Fruit fly (Drosophila melanogaster): Measurements from ENCODE around the gene CG32655.

The CG32655 gene

dm6 chrX:12221496-12221895 is 14.2 kb downstream of the CG32655 start (continued):
- TF ChIP-seq CG4730 (GFP tag; IDR thresholded peaks at IDR 0.05) (peak; percentile 51; the same call in 1 of the 2 replicates), Sox102F (GFP tag; optimal IDR thresholded peaks at IDR 0.05) (peak; percentile 57), HLHmδ (GFP tag; optimal IDR thresholded peaks at IDR 0.05) (no peak), Atf6 (GFP tag; IDR thresholded peaks at IDR 0.05) (0 out of 2 replicates have a peak, but pooled peaks have one; percentile 11), crp (GFP tag; optimal IDR thresholded peaks at IDR 0.05) (no peak), Mes4 (GFP tag; optimal IDR thresholded peaks at IDR 0.05) (peak; percentile 12), CG17385 (GFP tag; optimal IDR thresholded peaks at IDR 0.05) (no peak), CG18599 (GFP tag; optimal IDR thresholded peaks at IDR 0.05) (no peak), CG9437 (GFP tag; optimal IDR thresholded peaks at IDR 0.05) (peak; percentile 16), Six4 (GFP tag; optimal IDR thresholded peaks at IDR 0.05) (peak; percentile 28), CG7271 (tag; optimal IDR thresholded peaks at IDR 0.05) (no peak), D (optimal IDR thresholded peaks at IDR 0.05) (no peak), D (GFP tag; optimal IDR thresholded peaks at IDR 0.05) (peak; percentile 40), HmgD (GFP tag; optimal IDR thresholded peaks at IDR 0.05) (no peak), emc (GFP tag; optimal IDR thresholded peaks at IDR 0.05) (no peak), CG10462 (GFP tag; optimal IDR thresholded peaks at IDR 0.05) (no peak), CG8089 (GFP tag; optimal IDR thresholded peaks at IDR 0.05) (peak; percentile 17), CG34422 (GFP tag; IDR thresholded peaks at IDR 0.05) (peak; percentile 57; the same call in 1 of the 3 replicates), Dp (GFP tag; optimal IDR thresholded peaks at IDR 0.05) (no peak), CG1602 (GFP tag; optimal IDR thresholded peaks at IDR 0.05) (peak; percentile 2), dmrt11E (tag; optimal IDR thresholded peaks at IDR 0.05) (peak; percentile 57), CG11456 (GFP tag; IDR thresholded peaks at IDR 0.05) (peak; percentile 58; the same call in 1 of the 3 replicates), CG13296 (GFP tag; optimal IDR thresholded peaks at IDR 0.05) (no peak), CG10431 (GFP tag; optimal IDR thresholded peaks at IDR 0.05) (no peak), CG14710 (tag; optimal IDR thresholded peaks at IDR 0.05) (peak; percentile 37), CG7786 (GFP tag; optimal IDR thresholded peaks at IDR 0.05) (peak; percentile 2), CG10267 (tag; optimal IDR thresholded peaks at IDR 0.05) (peak; percentile 31), scrt (GFP tag; optimal IDR thresholded peaks at IDR 0.05) (no peak), CG16815 (GFP tag; optimal IDR thresholded peaks at IDR 0.05) (no peak), CG12071 (GFP tag; optimal IDR thresholded peaks at IDR 0.05) (no peak), CG5953 (GFP tag; IDR thresholded peaks at IDR 0.05) (0 out of 2 replicates have a peak, but pooled peaks have one; percentile 34), H15 (GFP tag; IDR thresholded peaks at IDR 0.05) (peak; percentile 57; the same call in 2 of the 3 replicates), Ada2b (GFP tag; IDR thresholded peaks at IDR 0.05) (0 out of 2 replicates have a peak, but pooled peaks have one; percentile 19), CG5180 (GFP tag; optimal IDR thresholded peaks at IDR 0.05) (no peak), phol (tag; optimal IDR thresholded peaks at IDR 0.05) (peak; percentile 55), Hsf (GFP tag; optimal IDR thresholded peaks at IDR 0.05) (peak; percentile 35), CG6254 (GFP tag; optimal IDR thresholded peaks at IDR 0.05) (no peak), Opbp (GFP tag; IDR thresholded peaks at IDR 0.05; ENCODE audit: partially characterized antibody) (no peak), CG17612 (GFP tag; IDR thresholded peaks at IDR 0.05) (no peak), CG10321 (GFP tag; IDR thresholded peaks at IDR 0.05) (no peak), pb (GFP tag; optimal IDR thresholded peaks at IDR 0.05) (peak; percentile 67), vfl (GFP tag; optimal IDR thresholded peaks at IDR 0.05) (no peak), kay (GFP tag; optimal IDR thresholded peaks at IDR 0.05) (peak; percentile 33), CG11723 (GFP tag; optimal IDR thresholded peaks at IDR 0.05) (no peak), chif (GFP tag; optimal IDR thresholded peaks at IDR 0.05) (peak; percentile 17 to 56), az2 (GFP tag; optimal IDR thresholded peaks at IDR 0.05) (peak; percentile 50), peb (GFP tag; IDR thresholded peaks at IDR 0.05) (peak; percentile 49; the same call in 1 of the 2 replicates), bab2 (GFP tag; optimal IDR thresholded peaks at IDR 0.05) (peak; percentile 82), kni (GFP tag; optimal IDR thresholded peaks at IDR 0.05) (no peak), Gug (GFP tag; IDR thresholded peaks at IDR 0.05) (peak; percentile 54; the same call in 3 of the 4 replicates), p53 (GFP tag; optimal IDR thresholded peaks at IDR 0.05) (peak; percentile 16)

All from whole organism, embryonic.